Worm (Caenorhabditis elegans): ENCODE results near the gene mrpl-50.
A peak's percentile ranks its signal among the peaks of the same experiment; 100 is the strongest.

The mrpl-50 gene

DNA sequence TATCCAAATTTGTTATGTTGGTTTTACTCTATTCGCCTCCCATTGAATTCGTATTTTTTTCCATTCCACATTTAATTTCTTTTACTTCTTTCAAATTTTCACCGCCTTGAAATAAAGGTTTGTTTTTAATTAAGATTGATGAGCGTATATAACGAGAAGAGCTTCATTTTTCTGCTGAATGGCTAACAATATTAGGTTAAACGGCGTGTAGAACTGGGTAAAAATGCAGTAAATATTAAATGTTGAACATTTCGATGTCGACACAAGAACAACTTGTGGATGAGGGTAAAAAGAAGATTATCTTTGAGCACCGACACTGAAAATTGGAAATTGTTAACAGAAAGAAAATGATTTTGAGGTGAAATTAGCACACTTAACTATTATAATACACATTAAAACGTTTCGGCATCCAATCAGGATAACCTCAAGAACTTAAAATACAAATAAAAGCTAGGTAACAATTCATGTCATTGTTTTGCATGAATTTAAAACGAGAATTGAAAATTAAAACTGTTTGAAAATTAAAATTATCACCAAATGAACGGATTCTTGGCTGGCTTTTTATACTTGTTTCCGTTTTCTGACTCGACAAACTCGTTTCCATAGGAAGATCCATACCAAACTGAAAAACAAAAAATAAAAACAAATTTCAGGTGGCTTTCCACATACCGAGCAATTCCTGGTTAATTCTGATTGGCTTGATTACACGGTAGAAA lies 9.4 kb downstream of the mrpl-50 start (continued):
- TF ChIP-seq Y53G8AR.9 (GFP tag; conservative IDR thresholded peaks at IDR 0.05) (0 out of 2 replicates have a peak, but pooled peaks have one; percentile 56), xnd-1 (tag; optimal IDR thresholded peaks at IDR 0.05) (peak; percentile 24), unc-130 (GFP tag; optimal IDR thresholded peaks at IDR 0.05) (peak; percentile 32), bed-2 (GFP tag; IDR thresholded peaks at IDR 0.05) (no peak), nhr-90 (tag; optimal IDR thresholded peaks at IDR 0.05) (no peak), aptf-3 (GFP tag; IDR thresholded peaks at IDR 0.05) (no peak), lin-54 (GFP tag; optimal IDR thresholded peaks at IDR 0.05) (peak; percentile 9), nhr-179 (tag; optimal IDR thresholded peaks at IDR 0.05) (no peak), nfyb-1 (GFP tag; IDR thresholded peaks at IDR 0.05) (peak; percentile 62; the same call in 1 of the 2 replicates), zim-3 (tag; optimal IDR thresholded peaks at IDR 0.05) (no peak), mxl-1 (tag; optimal IDR thresholded peaks at IDR 0.05) (no peak), C17E4.6 (GFP tag; IDR thresholded peaks at IDR 0.05) (0 out of 2 replicates have a peak, but pooled peaks have one; percentile 9), F52B5.7 (tag; optimal IDR thresholded peaks at IDR 0.05) (peak; percentile 50), atf-7 (tag; optimal IDR thresholded peaks at IDR 0.05) (peak; percentile 12), hlh-26 (GFP tag; conservative IDR thresholded peaks at IDR 0.05) (no peak), F10E7.11 (tag; optimal IDR thresholded peaks at IDR 0.05) (peak; percentile 6), rpc-1 (optimal IDR thresholded peaks at IDR 0.05) (no peak), rpc-1 (tag; optimal IDR thresholded peaks at IDR 0.05) (no peak), ceh-40 (GFP tag; IDR thresholded peaks at IDR 0.05) (no peak), attf-3 (GFP tag; conservative IDR thresholded peaks at IDR 0.05) (no peak), dpl-1 (GFP tag; optimal IDR thresholded peaks at IDR 0.05) (no peak), lsy-27 (tag; optimal IDR thresholded peaks at IDR 0.05; ENCODE audit: borderline replicate concordance, insufficient read depth) (no peak), rec-8 (tag; optimal IDR thresholded peaks at IDR 0.05) (peak in 1 of 2 experiments; percentile 3), ceh-79 (tag; optimal IDR thresholded peaks at IDR 0.05) (no peak), him-1 (tag; optimal IDR thresholded peaks at IDR 0.05) (peak; percentile 44), unc-62 (GFP tag; optimal IDR thresholded peaks at IDR 0.05) (no peak), pbrm-1 (GFP tag; IDR thresholded peaks at IDR 0.05) (no peak), K12H6.12 (tag; optimal IDR thresholded peaks at IDR 0.05) (no peak), F37B4.10 (GFP tag; IDR thresholded peaks at IDR 0.05) (no peak), ztf-6 (GFP tag; IDR thresholded peaks at IDR 0.05) (no peak), egl-18 (GFP tag; IDR thresholded peaks at IDR 0.05) (no peak), F57C9.4 (tag; optimal IDR thresholded peaks at IDR 0.05) (no peak), snpc-1.1 (tag; optimal IDR thresholded peaks at IDR 0.05; ENCODE audit: insufficient read depth) (no peak)

DNA sequence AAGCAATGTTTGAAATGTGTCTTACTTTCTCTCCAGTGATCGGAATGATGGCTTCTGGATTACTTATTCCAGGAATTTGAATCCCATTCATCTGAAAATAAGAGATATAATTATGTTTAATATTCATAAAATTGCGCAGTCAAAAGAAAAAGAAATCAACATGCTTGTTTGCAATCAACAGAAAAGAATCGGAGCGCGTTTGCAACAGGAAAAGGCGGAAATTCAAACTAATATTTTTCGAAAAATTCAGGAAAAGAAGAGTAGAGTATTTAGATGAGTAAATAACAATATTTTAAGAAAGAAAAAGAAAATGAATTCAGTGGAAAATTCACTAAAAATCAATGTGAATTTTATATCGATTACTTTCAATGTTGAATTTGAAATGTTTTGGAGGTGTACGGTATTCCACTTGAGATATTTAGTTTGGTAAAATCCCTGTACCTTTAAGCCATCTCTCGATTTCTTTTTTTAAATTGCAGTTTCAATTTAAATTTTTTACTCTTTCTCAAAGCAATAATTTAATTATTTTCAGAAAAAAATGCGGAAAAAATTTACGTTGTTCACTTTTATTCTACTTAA lies 10.8 kb downstream of the mrpl-50 start, which contains the start of the genes set-17 and T21B10.4:
Gene set-17 (minus strand): TSS at position 127 of the 579 bp plus-strand sequence.
Gene T21B10.4 (plus strand): TSS at position 533 of the 579 bp plus-strand sequence.
- TF ChIP-seq egrh-3 (GFP tag; IDR thresholded peaks at IDR 0.05) (no peak), nfya-1 (tag; optimal IDR thresholded peaks at IDR 0.05; ENCODE audit: borderline replicate concordance, insufficient read depth) (no peak), attf-3 (GFP tag; conservative IDR thresholded peaks at IDR 0.05) (no peak), hlh-12 (tag; optimal IDR thresholded peaks at IDR 0.05) (no peak), ztf-6 (GFP tag; IDR thresholded peaks at IDR 0.05) (no peak), lsl-1 (GFP tag; optimal IDR thresholded peaks at IDR 0.05) (peak; percentile 84), ceh-40 (GFP tag; IDR thresholded peaks at IDR 0.05) (no peak), die-1 (tag; optimal IDR thresholded peaks at IDR 0.05) (no peak), ZK185.1 (tag; optimal IDR thresholded peaks at IDR 0.05; ENCODE audit: poor library complexity, severe bottlenecking) (no peak), B0261.1 (tag; optimal IDR thresholded peaks at IDR 0.05) (no peak), mcd-1 (GFP tag; IDR thresholded peaks at IDR 0.05) (peak; percentile 19; the same call in 1 of the 2 replicates), xnd-1 (tag; optimal IDR thresholded peaks at IDR 0.05) (peak; percentile 19), unc-62 (GFP tag; optimal IDR thresholded peaks at IDR 0.05) (no peak), him-1 (tag; optimal IDR thresholded peaks at IDR 0.05) (peak; percentile 53), K12H6.12 (tag; optimal IDR thresholded peaks at IDR 0.05) (no peak), nfyb-1 (GFP tag; IDR thresholded peaks at IDR 0.05) (no peak), ccch-3 (GFP tag; optimal IDR thresholded peaks at IDR 0.05) (no peak), madf-6 (GFP tag; IDR thresholded peaks at IDR 0.05) (peak; percentile 54), madf-10 (tag; optimal IDR thresholded peaks at IDR 0.05) (no peak), efl-1 (GFP tag; optimal IDR thresholded peaks at IDR 0.05) (peak; percentile 25), Y53F4B.3 (GFP tag; IDR thresholded peaks at IDR 0.05) (no peak), F49E8.2 (tag; optimal IDR thresholded peaks at IDR 0.05; ENCODE audit: insufficient read depth) (no peak)

Measured in whole organism, young adult.